Fruit fly (Drosophila melanogaster): Measurements from ENCODE around the gene Cda4.

Gene Cda4

DNA sequence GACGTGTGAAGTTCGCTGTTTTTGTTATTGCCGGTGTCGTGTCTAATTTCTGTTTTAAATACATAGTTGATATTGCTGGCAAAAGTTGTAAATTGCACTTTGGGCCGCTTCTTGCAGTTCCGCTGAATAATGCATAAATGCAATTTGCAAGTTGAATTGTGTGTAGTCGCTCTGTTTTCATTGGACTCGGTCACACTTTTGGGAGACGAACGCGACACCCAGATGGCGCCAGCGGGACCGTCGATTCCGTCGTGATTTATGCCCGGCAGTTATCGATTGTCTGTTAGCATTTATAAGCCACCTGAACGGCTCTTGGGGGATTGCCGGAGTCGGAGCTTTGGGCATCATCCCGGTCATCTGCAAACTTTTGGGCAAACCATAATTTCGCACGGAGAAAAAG lies 49.6 kb downstream of the Cda4 start:
- TF ChIP-seq dl (GFP tag; optimal IDR thresholded peaks at IDR 0.05; ENCODE audit: insufficient read depth in 1 of 2, partially characterized antibody in 2 of 2) (no peak), Hr78 (GFP tag; optimal IDR thresholded peaks at IDR 0.05) (no peak), Hnf4 (GFP tag; optimal IDR thresholded peaks at IDR 0.05) (no peak), Sp1 (GFP tag; optimal IDR thresholded peaks at IDR 0.05) (no peak), Vsx2 (GFP tag; optimal IDR thresholded peaks at IDR 0.05; ENCODE audit: partially characterized antibody) (no peak), N (GFP tag; optimal IDR thresholded peaks at IDR 0.05) (no peak), Rel (GFP tag; optimal IDR thresholded peaks at IDR 0.05) (no peak), Rel (tag; optimal IDR thresholded peaks at IDR 0.05) (no peak), brk (GFP tag; optimal IDR thresholded peaks at IDR 0.05) (no peak), Abd-B (GFP tag; optimal IDR thresholded peaks at IDR 0.05) (no peak), HLH106 (tag; optimal IDR thresholded peaks at IDR 0.05) (no peak), CG32264 (GFP tag; optimal IDR thresholded peaks at IDR 0.05) (no peak), lola (GFP tag; optimal IDR thresholded peaks at IDR 0.05) (no peak)

DNA sequence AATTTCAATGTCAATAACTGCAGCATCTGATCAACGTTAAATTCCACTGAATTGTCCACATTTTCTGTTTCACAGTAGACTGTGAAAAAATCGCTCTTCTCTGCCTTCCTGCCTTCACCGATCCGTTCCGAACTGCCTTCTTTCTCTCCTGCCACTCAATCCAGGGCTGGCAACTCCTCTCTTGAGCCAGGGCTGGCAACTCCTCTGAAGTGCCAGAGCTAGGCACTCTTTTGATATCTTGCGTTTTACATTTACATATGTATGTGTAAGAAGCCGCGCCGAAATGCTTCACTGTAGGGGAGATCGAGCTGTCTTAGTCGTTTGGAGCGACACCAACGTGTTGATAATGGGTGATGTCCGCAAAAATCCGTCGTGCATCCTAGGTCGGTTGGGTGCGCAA lies 57.4 kb downstream of the Cda4 start:
- no peak for TF ChIP-seq OdsH (GFP tag; optimal IDR thresholded peaks at IDR 0.05)
- TF ChIP-seq pan (optimal IDR thresholded peaks at IDR 0.05): no peak
- TF ChIP-seq jim (GFP tag; optimal IDR thresholded peaks at IDR 0.05): no peak
- no peak for TF ChIP-seq Dif (GFP tag; optimal IDR thresholded peaks at IDR 0.05; ENCODE audit: partially characterized antibody)
- TF ChIP-seq dsf (GFP tag; optimal IDR thresholded peaks at IDR 0.05; ENCODE audit: borderline replicate concordance): no peak
- no peak for TF ChIP-seq sv (GFP tag; optimal IDR thresholded peaks at IDR 0.05)
- no peak for TF ChIP-seq CrebA (GFP tag; optimal IDR thresholded peaks at IDR 0.05; ENCODE audit: borderline replicate concordance)
- no peak for TF ChIP-seq sage (GFP tag; optimal IDR thresholded peaks at IDR 0.05)
- TF ChIP-seq Jra (GFP tag; optimal IDR thresholded peaks at IDR 0.05): no peak
- TF ChIP-seq CG32264 (GFP tag; optimal IDR thresholded peaks at IDR 0.05): no peak
- no peak for TF ChIP-seq woc (GFP tag; optimal IDR thresholded peaks at IDR 0.05)

DNA sequence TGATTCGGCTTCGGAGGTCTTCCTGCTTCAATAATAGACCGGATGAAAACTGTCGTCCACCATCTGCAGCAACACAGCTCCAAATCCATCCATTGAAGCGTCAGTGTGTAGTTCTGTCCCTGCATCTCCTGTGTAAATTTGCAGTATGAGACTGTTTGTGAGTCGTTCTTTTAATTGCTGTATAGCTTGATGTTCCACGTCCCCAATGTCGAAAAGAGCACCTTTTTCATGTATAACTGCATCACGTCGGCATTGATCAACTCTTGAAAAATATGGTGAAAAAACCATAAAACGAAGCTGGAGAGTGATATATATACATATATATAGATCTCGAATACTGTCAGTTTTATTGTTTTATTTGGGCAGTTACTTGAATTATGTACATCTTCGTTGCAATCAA lies 58.1 kb downstream of the Cda4 start:
- TF ChIP-seq Hnf4 (GFP tag; optimal IDR thresholded peaks at IDR 0.05) (no peak), Abd-B (GFP tag; optimal IDR thresholded peaks at IDR 0.05) (no peak), GATAd (GFP tag; optimal IDR thresholded peaks at IDR 0.05) (no peak), pan (optimal IDR thresholded peaks at IDR 0.05) (no peak), rgr (GFP tag; optimal IDR thresholded peaks at IDR 0.05) (no peak), Sp1 (GFP tag; optimal IDR thresholded peaks at IDR 0.05) (no peak), Vsx2 (GFP tag; optimal IDR thresholded peaks at IDR 0.05; ENCODE audit: partially characterized antibody) (no peak)

DNA sequence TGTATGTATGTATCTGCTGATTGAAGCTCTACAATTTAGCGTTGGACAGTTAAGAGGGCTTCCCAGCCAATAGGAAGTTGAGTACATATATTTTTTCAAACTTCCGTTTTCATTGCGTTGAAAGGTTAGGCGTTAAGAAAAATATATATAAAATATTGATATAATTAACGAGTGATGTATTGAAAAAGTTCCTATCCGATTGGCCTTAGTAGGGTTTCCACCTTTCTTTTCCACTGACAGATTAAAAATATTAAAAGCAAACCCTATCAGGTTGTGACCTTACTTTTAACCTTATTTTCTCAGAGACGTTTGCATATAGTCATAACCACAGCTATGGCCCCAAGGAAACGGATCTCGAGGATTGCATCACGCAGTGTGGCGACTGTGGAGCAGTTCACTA lies 85.7 kb downstream of the Cda4 start, which contains the start of gene CG17601:
Gene CG17601 (plus strand): TSS at position 301 of the 400 bp plus-strand sequence.
- TF ChIP-seq Rel (GFP tag; optimal IDR thresholded peaks at IDR 0.05) (no peak), Rel (tag; optimal IDR thresholded peaks at IDR 0.05) (no peak), CG32264 (GFP tag; optimal IDR thresholded peaks at IDR 0.05) (no peak), OdsH (GFP tag; optimal IDR thresholded peaks at IDR 0.05) (no peak), Abd-B (GFP tag; optimal IDR thresholded peaks at IDR 0.05) (no peak), sage (GFP tag; optimal IDR thresholded peaks at IDR 0.05) (no peak), woc (GFP tag; optimal IDR thresholded peaks at IDR 0.05) (no peak), Myc (optimal IDR thresholded peaks at IDR 0.05) (no peak), ey (GFP tag; optimal IDR thresholded peaks at IDR 0.05) (no peak), fru (GFP tag; optimal IDR thresholded peaks at IDR 0.05) (no peak), dmrt93B (GFP tag; optimal IDR thresholded peaks at IDR 0.05) (no peak), Dif (GFP tag; optimal IDR thresholded peaks at IDR 0.05; ENCODE audit: partially characterized antibody) (no peak), Jra (GFP tag; optimal IDR thresholded peaks at IDR 0.05) (no peak), tai (GFP tag; optimal IDR thresholded peaks at IDR 0.05) (no peak), foxo (GFP tag; optimal IDR thresholded peaks at IDR 0.05) (no peak), jim (GFP tag; optimal IDR thresholded peaks at IDR 0.05) (no peak), br (GFP tag; optimal IDR thresholded peaks at IDR 0.05) (no peak), dl (GFP tag; optimal IDR thresholded peaks at IDR 0.05; ENCODE audit: insufficient read depth in 1 of 2, partially characterized antibody in 2 of 2) (no peak), Hnf4 (GFP tag; optimal IDR thresholded peaks at IDR 0.05) (no peak)

dm6 chrX:22544660-22545059 lies 87.8 kb downstream of the Cda4 start:
- no peak for TF ChIP-seq dmrt93B (GFP tag; optimal IDR thresholded peaks at IDR 0.05)
- no peak for TF ChIP-seq Rel (GFP tag; optimal IDR thresholded peaks at IDR 0.05)
- TF ChIP-seq Rel (tag; optimal IDR thresholded peaks at IDR 0.05): no peak
- TF ChIP-seq Vsx2 (GFP tag; optimal IDR thresholded peaks at IDR 0.05; ENCODE audit: partially characterized antibody): no peak
- no peak for TF ChIP-seq psq (GFP tag; optimal IDR thresholded peaks at IDR 0.05)
- TF ChIP-seq Jra (GFP tag; optimal IDR thresholded peaks at IDR 0.05): no peak
- TF ChIP-seq dsf (GFP tag; optimal IDR thresholded peaks at IDR 0.05; ENCODE audit: borderline replicate concordance): no peak
- no peak for TF ChIP-seq HLH106 (tag; optimal IDR thresholded peaks at IDR 0.05)
- no peak for TF ChIP-seq Hnf4 (GFP tag; optimal IDR thresholded peaks at IDR 0.05)
- TF ChIP-seq lola (GFP tag; optimal IDR thresholded peaks at IDR 0.05): no peak
- TF ChIP-seq fru (GFP tag; optimal IDR thresholded peaks at IDR 0.05): no peak
- TF ChIP-seq jim (GFP tag; optimal IDR thresholded peaks at IDR 0.05): no peak
- no peak for TF ChIP-seq sv (GFP tag; optimal IDR thresholded peaks at IDR 0.05)
- TF ChIP-seq h (GFP tag; optimal IDR thresholded peaks at IDR 0.05): no peak
- no peak for TF ChIP-seq Dfd (GFP tag; optimal IDR thresholded peaks at IDR 0.05)
- no peak for TF ChIP-seq Hr83 (GFP tag; optimal IDR thresholded peaks at IDR 0.05; ENCODE audit: poor library complexity, severe bottlenecking)
- TF ChIP-seq brk (GFP tag; optimal IDR thresholded peaks at IDR 0.05): no peak
- no peak for TF ChIP-seq Myc (optimal IDR thresholded peaks at IDR 0.05)

All from whole organism, wandering third instar larva.